Fruit fly (Drosophila melanogaster): ENCODE measurements around the gene Ir94e.

- no peak for TF ChIP-seq EcR (GFP tag; optimal IDR thresholded peaks at IDR 0.05)
- TF ChIP-seq Pif1B (GFP tag; optimal IDR thresholded peaks at IDR 0.05) = peak; percentile 49
- no peak for TF ChIP-seq fd96Ca (GFP tag; IDR thresholded peaks at IDR 0.05)
- no peak for TF ChIP-seq Pif1A (GFP tag; optimal IDR thresholded peaks at IDR 0.05)
- TF ChIP-seq Ets98B (GFP tag; IDR thresholded peaks at IDR 0.05) = peak; percentile 64; the same call in 1 of the 2 replicates
- peak; percentile 81 for TF ChIP-seq CG8159 (tag; optimal IDR thresholded peaks at IDR 0.05)
- TF ChIP-seq D1 (tag; optimal IDR thresholded peaks at IDR 0.05) = no peak
- peak; percentile 74 for TF ChIP-seq CG17806 (tag; optimal IDR thresholded peaks at IDR 0.05)
- TF ChIP-seq CG10348 (GFP tag; IDR thresholded peaks at IDR 0.05) = peak; percentile 12; the same call in 1 of the 2 replicates
These were observed 48.4 kb upstream of the Ir94e start for dm6 chr3R:23356920-23357386.
